Fruit fly (Drosophila melanogaster): Measurements from ENCODE around the gene Hmu.

Gene Hmu

dm6 chr3R:27292159-27292880 lies 3.8 kb downstream of the Hmu start, which contains the start of gene CG3348 (continued):
- TF ChIP-seq CG9797 (GFP tag; optimal IDR thresholded peaks at IDR 0.05) (no peak), CkIIα-i1 (GFP tag; IDR thresholded peaks at IDR 0.05) (no peak), gro (GFP tag; optimal IDR thresholded peaks at IDR 0.05) (peak; percentile 53), fru (optimal IDR thresholded peaks at IDR 0.05) (no peak), org-1 (GFP tag; optimal IDR thresholded peaks at IDR 0.05) (peak; percentile 36), onecut (GFP tag; IDR thresholded peaks at IDR 0.05) (peak; percentile 52; the same call in 1 of the 2 replicates), Doc3 (GFP tag; IDR thresholded peaks at IDR 0.05; ENCODE audit: partially characterized antibody) (no peak), ind (GFP tag; optimal IDR thresholded peaks at IDR 0.05) (peak; percentile 76), slbo (GFP tag; IDR thresholded peaks at IDR 0.05) (peak; percentile 92), CG12299 (tag; optimal IDR thresholded peaks at IDR 0.05) (peak; percentile 30), CG30403 (GFP tag; optimal IDR thresholded peaks at IDR 0.05) (peak; percentile 79), emc (GFP tag; optimal IDR thresholded peaks at IDR 0.05) (peak; percentile 13), CG18764 (GFP tag; optimal IDR thresholded peaks at IDR 0.05) (peak; percentile 4), shn (GFP tag; optimal IDR thresholded peaks at IDR 0.05) (peak; percentile 6), Atf6 (GFP tag; IDR thresholded peaks at IDR 0.05) (peak; percentile 81), CG1603 (tag; optimal IDR thresholded peaks at IDR 0.05) (peak; percentile 47), rib (GFP tag; IDR thresholded peaks at IDR 0.05) (peak; percentile 79), CG3407 (GFP tag; optimal IDR thresholded peaks at IDR 0.05) (no peak), CG32772 (GFP tag; IDR thresholded peaks at IDR 0.05) (no peak), CG11723 (GFP tag; optimal IDR thresholded peaks at IDR 0.05) (peak; percentile 35), zen (tag; optimal IDR thresholded peaks at IDR 0.05) (peak; percentile 74), Mes4 (GFP tag; optimal IDR thresholded peaks at IDR 0.05) (no peak), CG6765 (GFP tag; optimal IDR thresholded peaks at IDR 0.05) (peak; percentile 42), CG5245 (GFP tag; optimal IDR thresholded peaks at IDR 0.05) (peak; percentile 50), CG7786 (GFP tag; optimal IDR thresholded peaks at IDR 0.05) (peak; percentile 61), CG33557 (GFP tag; optimal IDR thresholded peaks at IDR 0.05) (no peak), CG7987 (GFP tag; optimal IDR thresholded peaks at IDR 0.05) (peak; percentile 10), CG14965 (GFP tag; optimal IDR thresholded peaks at IDR 0.05; ENCODE audit: borderline replicate concordance) (peak; percentile 16), Awh (GFP tag; IDR thresholded peaks at IDR 0.05) (peak; percentile 38; the same call in 1 of the 2 replicates), dm (GFP tag; optimal IDR thresholded peaks at IDR 0.05) (peak; percentile 23), nau (GFP tag; optimal IDR thresholded peaks at IDR 0.05) (peak; percentile 35), CoRest (tag; optimal IDR thresholded peaks at IDR 0.05) (peak; percentile 73), CG3726 (GFP tag; IDR thresholded peaks at IDR 0.05) (no peak), seq (GFP tag; IDR thresholded peaks at IDR 0.05) (peak; percentile 68), CG14014 (GFP tag; IDR thresholded peaks at IDR 0.05) (peak; percentile 72), B-H2 (GFP tag; optimal IDR thresholded peaks at IDR 0.05) (peak; percentile 70), wek (GFP tag; optimal IDR thresholded peaks at IDR 0.05) (no peak), Jarid2 (GFP tag; optimal IDR thresholded peaks at IDR 0.05) (no peak), slou (GFP tag; optimal IDR thresholded peaks at IDR 0.05) (peak; percentile 17), hth (optimal IDR thresholded peaks at IDR 0.05) (no peak), CG4854 (GFP tag; optimal IDR thresholded peaks at IDR 0.05) (no peak), eve (GFP tag; optimal IDR thresholded peaks at IDR 0.05) (no peak), B-H1 (GFP tag; IDR thresholded peaks at IDR 0.05) (no peak), Spps (tag; optimal IDR thresholded peaks at IDR 0.05) (no peak), CG11695 (GFP tag; IDR thresholded peaks at IDR 0.05) (peak; percentile 74; the same call in 2 of the 3 replicates), CG7271 (tag; optimal IDR thresholded peaks at IDR 0.05) (peak; percentile 23), cad (GFP tag; optimal IDR thresholded peaks at IDR 0.05) (no peak), CG1832 (GFP tag; optimal IDR thresholded peaks at IDR 0.05) (no peak), pita (GFP tag; optimal IDR thresholded peaks at IDR 0.05) (no peak), kni (GFP tag; optimal IDR thresholded peaks at IDR 0.05) (no peak), fd96Cb (tag; optimal IDR thresholded peaks at IDR 0.05) (peak; percentile 41)

All from whole organism, embryonic.